Fruit fly (Drosophila melanogaster) whole organism, embryonic: ENCODE measurements around the gene CG13996.

Experiments
- CG10979 ChIP-seq: fragments of 200-800 bp; sonication (Bioruptor generic); optimal IDR thresholded peaks from 2 replicates; lab custom pipeline; 2018; ENCODE audit warnings: missing biosample characterization, mild to moderate bottlenecking, missing genetic modification characterization, moderate library complexity
- CG11695 ChIP-seq: fragments of 200-800 bp; sonication (Bioruptor generic); IDR thresholded peaks from 3 replicates; pipeline ENCODE4 v1.3.6; 2022; ENCODE audit warnings: missing biosample characterization, missing genetic modification characterization
- CG13424 ChIP-seq: fragments of 200-800 bp; sonication (Bioruptor generic); optimal IDR thresholded peaks from 2 replicates; lab custom pipeline; 2019; ENCODE audit warnings: missing biosample characterization, mild to moderate bottlenecking, missing genetic modification characterization, moderate library complexity
- CG15011 ChIP-seq: fragments of 200-800 bp; sonication (Bioruptor generic); optimal IDR thresholded peaks from 3 replicates; lab custom pipeline; 2018; ENCODE audit warnings: missing biosample characterization, mild to moderate bottlenecking, missing genetic modification characterization
- CG1602 ChIP-seq: fragments of 200-800 bp; sonication (Bioruptor generic); optimal IDR thresholded peaks from 3 replicates; lab custom pipeline; 2016; ENCODE audit warnings: missing biosample characterization, missing genetic modification characterization
- CG16813 ChIP-seq: fragments of 200-800 bp; sonication (Bioruptor generic); IDR thresholded peaks from 3 replicates; pipeline ENCODE4 v1.3.6; 2022; ENCODE audit warnings: missing biosample characterization, missing genetic modification characterization; ENCODE audit not compliant: partially characterized antibody
- CG16815 ChIP-seq: fragments of 200-800 bp; sonication (Bioruptor generic); optimal IDR thresholded peaks from 3 replicates; lab custom pipeline; 2017; ENCODE audit warnings: missing biosample characterization, mild to moderate bottlenecking, missing genetic modification characterization
- CG17328 ChIP-seq: fragments of 200-800 bp; sonication (Bioruptor generic); IDR thresholded peaks from 2 replicates; pipeline ENCODE4 v1.3.6; 2022; ENCODE audit warnings: missing biosample characterization, missing genetic modification characterization
- CG17359 ChIP-seq: fragments of 200-800 bp; sonication (Bioruptor generic); optimal IDR thresholded peaks from 3 replicates; lab custom pipeline; 2018; ENCODE audit warnings: missing biosample characterization, mild to moderate bottlenecking, missing genetic modification characterization, moderate library complexity
- CG2678 ChIP-seq: fragments of 200-800 bp; sonication (Bioruptor generic); optimal IDR thresholded peaks from 3 replicates; lab custom pipeline; 2019; ENCODE audit warnings: missing biosample characterization, mild to moderate bottlenecking, missing genetic modification characterization, moderate library complexity
- CG30020 ChIP-seq: fragments of 200-800 bp; optimal IDR thresholded peaks from 2 replicates; lab custom pipeline; 2019; ENCODE audit warnings: missing biosample characterization, mild to moderate bottlenecking, missing genetic modification characterization, moderate library complexity
- CG3065 ChIP-seq: fragments of 200-800 bp; sonication (Bioruptor generic); optimal IDR thresholded peaks from 2 replicates; lab custom pipeline; 2016; ENCODE audit warnings: missing biosample characterization, missing genetic modification characterization
- CG31441 ChIP-seq: fragments of 200-800 bp; sonication (Bioruptor generic); IDR thresholded peaks from 2 replicates; pipeline ENCODE4 v1.3.6; 2022; ENCODE audit warnings: missing biosample characterization, missing genetic modification characterization
- CG7963 ChIP-seq: fragments of 200-800 bp; sonication (Bioruptor generic); IDR thresholded peaks from 3 replicates; pipeline ENCODE4 v1.3.6; 2022; ENCODE audit warnings: missing biosample characterization, missing genetic modification characterization; ENCODE audit not compliant: partially characterized antibody
- CHES-1-like ChIP-seq: fragments of 200-800 bp; sonication (Bioruptor generic); optimal IDR thresholded peaks from 2 replicates; lab custom pipeline; 2016; ENCODE audit warnings: missing biosample characterization, missing genetic modification characterization
- CkIIα-i1 ChIP-seq: fragments of 200-800 bp; sonication (Bioruptor generic); IDR thresholded peaks from 2 replicates; pipeline ENCODE4 v1.3.6; 2022; ENCODE audit warnings: missing biosample characterization, missing genetic modification characterization
- Dad ChIP-seq: fragments of 200-800 bp; sonication (Bioruptor generic); optimal IDR thresholded peaks from 3 replicates; lab custom pipeline; 2016; ENCODE audit warnings: missing biosample characterization, missing genetic modification characterization
- Deaf1 ChIP-seq: fragments of 200-800 bp; optimal IDR thresholded peaks from 3 replicates; lab custom pipeline; 2019; ENCODE audit warnings: missing biosample characterization, mild to moderate bottlenecking, missing genetic modification characterization, moderate library complexity
- Dek ChIP-seq: fragments of 200-800 bp; sonication (Bioruptor generic); optimal IDR thresholded peaks from 3 replicates; lab custom pipeline; 2019; ENCODE audit warnings: missing biosample characterization, mild to moderate bottlenecking, missing genetic modification characterization, moderate library complexity
- E2f2 ChIP-seq: fragments of 200-800 bp; sonication (Bioruptor generic); IDR thresholded peaks from 2 replicates; pipeline ENCODE4 v1.3.6; 2022; ENCODE audit warnings: missing biosample characterization, missing genetic modification characterization
- Fer1 ChIP-seq: fragments of 200-800 bp; sonication (Bioruptor generic); optimal IDR thresholded peaks from 2 replicates; lab custom pipeline; 2017; ENCODE audit warnings: missing biosample characterization, mild to moderate bottlenecking, missing genetic modification characterization
- Hr51 ChIP-seq, 2 experiments: fragments of 200-800 bp; sonication (Bioruptor generic); optimal IDR thresholded peaks; 2 replicates in 1 of 2; 3 replicates in 1 of 2; lab custom pipeline; 2016 to 2018; ENCODE audit warnings: missing biosample characterization in 2 of 2, missing genetic modification characterization in 2 of 2, mild to moderate bottlenecking in 1 of 2, moderate library complexity in 1 of 2
- Mes4 ChIP-seq: fragments of 200-800 bp; sonication (Bioruptor generic); optimal IDR thresholded peaks from 2 replicates; lab custom pipeline; 2016; ENCODE audit warnings: missing biosample characterization, missing genetic modification characterization
- Optix ChIP-seq: fragments of 200-800 bp; sonication (Bioruptor generic); IDR thresholded peaks from 3 replicates; pipeline ENCODE4 v1.3.6; 2022; ENCODE audit warnings: missing biosample characterization, missing genetic modification characterization
- Six4 ChIP-seq: fragments of 200-800 bp; sonication (Bioruptor generic); optimal IDR thresholded peaks from 2 replicates; lab custom pipeline; 2016; ENCODE audit warnings: missing biosample characterization, missing genetic modification characterization
- Sox102F ChIP-seq: fragments of 200-800 bp; sonication (Bioruptor generic); optimal IDR thresholded peaks from 2 replicates; lab custom pipeline; 2018; ENCODE audit warnings: missing biosample characterization, mild to moderate bottlenecking, missing genetic modification characterization, moderate library complexity
- Sry-δ ChIP-seq: fragments of 200-800 bp; sonication (Bioruptor generic); optimal IDR thresholded peaks from 2 replicates; lab custom pipeline; 2016; ENCODE audit warnings: missing biosample characterization, missing genetic modification characterization
- Taf1 ChIP-seq: fragments of 200-800 bp; sonication (Bioruptor generic); IDR thresholded peaks from 2 replicates; pipeline ENCODE4 v1.3.6; 2022; ENCODE audit warnings: missing biosample characterization, missing genetic modification characterization
- Trl ChIP-seq, 3 experiments: fragments of >200 bp in 2 of 3; fragments of 200-800 bp in 1 of 3; sonication (Bioruptor generic) in 1 of 3; optimal IDR thresholded peaks; 2 replicates in 1 of 3; 3 replicates in 2 of 3; lab custom pipeline; 2016 to 2017; ENCODE audit warnings: missing biosample characterization in 1 of 3, missing genetic modification characterization in 1 of 3
- ac ChIP-seq: fragments of 200-800 bp; sonication (Bioruptor generic); optimal IDR thresholded peaks from 3 replicates; lab custom pipeline; 2017; ENCODE audit warnings: missing biosample characterization, mild to moderate bottlenecking, missing genetic modification characterization
- ap ChIP-seq: fragments of 200-800 bp; sonication (Bioruptor generic); IDR thresholded peaks from 2 replicates; pipeline ENCODE4 v1.3.6; 2022; ENCODE audit warnings: missing biosample characterization, missing genetic modification characterization
- caup ChIP-seq: fragments of 200-800 bp; sonication (Bioruptor generic); optimal IDR thresholded peaks from 3 replicates; lab custom pipeline; 2017; ENCODE audit warnings: missing biosample characterization, mild to moderate bottlenecking, missing genetic modification characterization, moderate library complexity; ENCODE audit not compliant: severe bottlenecking
- chif ChIP-seq, 2 experiments: fragments of 200-800 bp; sonication (Bioruptor generic); optimal IDR thresholded peaks; 3 replicates each; lab custom pipeline; 2016; ENCODE audit warnings: missing biosample characterization in 2 of 2, missing genetic modification characterization in 2 of 2
- chinmo ChIP-seq: fragments of 200-800 bp; sonication (Bioruptor generic); IDR thresholded peaks from 4 replicates; pipeline ENCODE4 v1.3.6; 2022; ENCODE audit warnings: missing biosample characterization, missing genetic modification characterization; ENCODE audit not compliant: partially characterized antibody
- chn ChIP-seq: fragments of 200-800 bp; sonication (Bioruptor generic); optimal IDR thresholded peaks from 2 replicates; lab custom pipeline; 2016; ENCODE audit warnings: missing biosample characterization, missing genetic modification characterization
- ci ChIP-seq: fragments of 200-800 bp; sonication (Bioruptor generic); IDR thresholded peaks from 3 replicates; pipeline ENCODE4 v1.3.6; 2022; ENCODE audit warnings: missing biosample characterization, missing genetic modification characterization
- da ChIP-seq: fragments of 200-800 bp; sonication (Bioruptor generic); optimal IDR thresholded peaks from 2 replicates; lab custom pipeline; 2016; ENCODE audit warnings: missing biosample characterization, missing genetic modification characterization
- en ChIP-seq: fragments of 200-800 bp; sonication (Bioruptor generic); optimal IDR thresholded peaks from 2 replicates; lab custom pipeline; 2016; ENCODE audit warnings: missing biosample characterization, missing genetic modification characterization
- fu2 ChIP-seq: fragments of 200-800 bp; sonication (Bioruptor generic); optimal IDR thresholded peaks from 2 replicates; lab custom pipeline; 2016; ENCODE audit warnings: missing biosample characterization, missing genetic modification characterization
- gce ChIP-seq: fragments of 200-800 bp; sonication (Bioruptor generic); IDR thresholded peaks from 3 replicates; pipeline ENCODE4 v1.3.6; 2022; ENCODE audit warnings: missing biosample characterization, missing genetic modification characterization
- ind ChIP-seq: fragments of 200-800 bp; sonication (Bioruptor generic); optimal IDR thresholded peaks from 3 replicates; lab custom pipeline; 2016; ENCODE audit warnings: missing biosample characterization, missing genetic modification characterization
- lov ChIP-seq, 2 experiments: fragments of 200-800 bp in 1 of 2; fragments of >200 bp in 1 of 2; sonication (Bioruptor generic) in 1 of 2; IDR thresholded peaks in 1 of 2; optimal IDR thresholded peaks in 1 of 2; 2 replicates in 1 of 2; 3 replicates in 1 of 2; pipeline versions ENCODE4 v1.3.6 to Lab custom; 2017 to 2022; ENCODE audit warnings: missing biosample characterization in 1 of 2, missing genetic modification characterization in 1 of 2
- nmo ChIP-seq: fragments of 200-800 bp; sonication (Bioruptor generic); optimal IDR thresholded peaks from 2 replicates; lab custom pipeline; 2018; ENCODE audit warnings: missing biosample characterization, mild to moderate bottlenecking, missing genetic modification characterization, moderate library complexity
- oc ChIP-seq: fragments of 200-800 bp; sonication (Bioruptor generic); optimal IDR thresholded peaks from 2 replicates; lab custom pipeline; 2018; ENCODE audit warnings: missing biosample characterization, mild to moderate bottlenecking, missing genetic modification characterization, moderate library complexity
- otp ChIP-seq: fragments of 200-800 bp; sonication (Bioruptor generic); IDR thresholded peaks from 3 replicates; pipeline ENCODE4, ENCODE4 v1.3.6; 2022; ENCODE audit warnings: missing biosample characterization, missing genetic modification characterization
- pan ChIP-seq, 4 experiments: fragments of >200 bp in 3 of 4; fragments of 200-800 bp in 1 of 4; sonication (Bioruptor generic) in 1 of 4; optimal IDR thresholded peaks in 3 of 4; IDR thresholded peaks in 1 of 4; 2 replicates each; pipeline versions ENCODE4 v1.3.6 to Lab custom; 2017 to 2022; ENCODE audit warnings: missing biosample characterization in 2 of 4, missing genetic modification characterization in 2 of 4, mixed read lengths in 1 of 4
- pb ChIP-seq: fragments of 200-800 bp; sonication (Bioruptor generic); optimal IDR thresholded peaks from 3 replicates; lab custom pipeline; 2016; ENCODE audit warnings: missing biosample characterization, missing genetic modification characterization
- slbo ChIP-seq: fragments of 200-800 bp; sonication (Bioruptor generic); IDR thresholded peaks from 2 replicates; pipeline ENCODE4 v1.3.6; 2022; ENCODE audit warnings: missing biosample characterization, missing genetic modification characterization
- zen2 ChIP-seq: fragments of 200-800 bp; sonication (Bioruptor generic); IDR thresholded peaks from 3 replicates; pipeline ENCODE4 v1.3.6; 2022; ENCODE audit warnings: missing biosample characterization, missing genetic modification characterization; ENCODE audit not compliant: partially characterized antibody

CG13996 gene

dm6 chr2L:5999247-5999646 is 21.4 kb upstream of the CG13996 start, which contains the start of gene Kdm5 (continued):
- TF ChIP-seq CHES-1-like (peak; percentile 56), Six4 (GFP tag; lab: Kevin White, UChicago) (no peak), da (GFP tag; lab: Kevin White, UChicago) (no peak), Dad (GFP tag; lab: Kevin White, UChicago) (no peak), CG17328 (0 out of 2 replicates have a peak, but pooled peaks have one; percentile 12), CG3065 (no peak), CG11695 (GFP tag; lab: Robert Waterston, UW) (no peak), CG1602 (GFP tag; lab: Kevin White, UChicago) (no peak), CG17359 (tag; lab: Kevin White, UChicago) (no peak), nmo (GFP tag; lab: Kevin White, UChicago) (peak; percentile 25), gce (GFP tag; lab: Robert Waterston, UW) (0 out of 3 replicates have a peak, but pooled peaks have one; percentile 5), Dek (tag; lab: Kevin White, UChicago) (no peak), chinmo (GFP tag; lab: Robert Waterston, UW) (0 out of 4 replicates have a peak, but pooled peaks have one; percentile 59), zen2 (GFP tag; lab: Robert Waterston, UW) (no peak), CG16815 (GFP tag; lab: Kevin White, UChicago) (no peak), Taf1 (GFP tag; lab: Robert Waterston, UW) (no peak), lov (optimal IDR thresholded peaks at IDR 0.05; lab: Kevin White, UChicago) (no peak), lov (GFP tag; IDR thresholded peaks at IDR 0.05; lab: Robert Waterston, UW) (no peak), Optix (GFP tag; lab: Robert Waterston, UW) (no peak), Deaf1 (tag; lab: Kevin White, UChicago) (peak; percentile 61), CG7963 (GFP tag; lab: Robert Waterston, UW) (no peak), oc (tag; lab: Kevin White, UChicago) (no peak), Hr51 (GFP tag; optimal IDR thresholded peaks at IDR 0.05; lab: Kevin White, UChicago) (peak in 1 of 2 experiments; percentile 2), ind (GFP tag; lab: Kevin White, UChicago) (no peak), otp (GFP tag; lab: Robert Waterston, UW) (no peak), E2f2 (GFP tag; lab: Robert Waterston, UW) (peak; percentile 67), pan (optimal IDR thresholded peaks at IDR 0.05; lab: Kevin White, UChicago) (no peak), pan (GFP tag; optimal IDR thresholded peaks at IDR 0.05 in 1 of 2, IDR thresholded peaks at IDR 0.05 in 1 of 2) (peak in 1 of 2 experiments; percentile 49), Trl (optimal IDR thresholded peaks at IDR 0.05; lab: Kevin White, UChicago) (no peak), Trl (GFP tag; optimal IDR thresholded peaks at IDR 0.05; lab: Kevin White, UChicago) (no peak), CG16813 (GFP tag; lab: Robert Waterston, UW) (0 out of 3 replicates have a peak, but pooled peaks have one; percentile 36), en (GFP tag; lab: Kevin White, UChicago) (no peak), ci (GFP tag; lab: Robert Waterston, UW) (peak; percentile 87), Sox102F (GFP tag; lab: Kevin White, UChicago) (no peak), fu2 (GFP tag; lab: Kevin White, UChicago) (peak; percentile 35), pb (GFP tag; lab: Kevin White, UChicago) (peak; percentile 46), CG10979 (no peak), CG31441 (GFP tag; lab: Robert Waterston, UW) (no peak), caup (GFP tag; lab: Kevin White, UChicago) (peak; percentile 62), Mes4 (GFP tag; lab: Kevin White, UChicago) (peak; percentile 14), ac (no peak), Sry-δ (GFP tag; lab: Kevin White, UChicago) (peak; percentile 37), chn (GFP tag; lab: Kevin White, UChicago) (peak; percentile 28), CG2678 (tag; lab: Kevin White, UChicago) (no peak), CG15011 (GFP tag; lab: Kevin White, UChicago) (no peak), ap (GFP tag; lab: Robert Waterston, UW) (no peak), CG30020 (tag; lab: Kevin White, UChicago) (peak; percentile 1), CkIIα-i1 (GFP tag; lab: Robert Waterston, UW) (no peak), CG13424 (tag; lab: Kevin White, UChicago) (no peak), slbo (GFP tag; lab: Robert Waterston, UW) (peak; percentile 58), Fer1 (peak; percentile 48), chif (GFP tag; optimal IDR thresholded peaks at IDR 0.05; lab: Kevin White, UChicago) (no peak)
